Fruit fly (Drosophila melanogaster) whole organism, embryonic: Measurements from ENCODE around the gene sals.

ENCODE experiments used
- Adf1 ChIP-seq: fragments of 200-800 bp; sonication (Bioruptor generic); IDR thresholded peaks from 2 replicates; pipeline ENCODE4 v1.3.6; 2022; ENCODE audit warnings: missing biosample characterization, missing genetic modification characterization
- Bgb ChIP-seq: fragments of 200-800 bp; sonication (Bioruptor generic); IDR thresholded peaks from 2 replicates; pipeline ENCODE4 v1.3.6; 2022; ENCODE audit warnings: missing biosample characterization, missing genetic modification characterization; ENCODE audit not compliant: partially characterized antibody
- CG10267 ChIP-seq: fragments of 200-800 bp; sonication (Bioruptor generic); optimal IDR thresholded peaks from 2 replicates; lab custom pipeline; 2018; ENCODE audit warnings: missing biosample characterization, mild to moderate bottlenecking, missing genetic modification characterization, moderate library complexity
- CG10565 ChIP-seq: fragments of 200-800 bp; sonication (Bioruptor generic); optimal IDR thresholded peaks from 3 replicates; lab custom pipeline; 2016; ENCODE audit warnings: missing biosample characterization, mild to moderate bottlenecking, missing genetic modification characterization
- CG11560 ChIP-seq: fragments of 200-800 bp; sonication (Bioruptor generic); IDR thresholded peaks from 3 replicates; pipeline ENCODE4 v1.3.6; 2022; ENCODE audit warnings: missing biosample characterization, missing genetic modification characterization
- CG13296 ChIP-seq: fragments of 200-800 bp; sonication (Bioruptor generic); optimal IDR thresholded peaks from 3 replicates; lab custom pipeline; 2018; ENCODE audit warnings: missing biosample characterization, mild to moderate bottlenecking, missing genetic modification characterization
- CG13424 ChIP-seq: fragments of 200-800 bp; sonication (Bioruptor generic); optimal IDR thresholded peaks from 2 replicates; lab custom pipeline; 2019; ENCODE audit warnings: missing biosample characterization, mild to moderate bottlenecking, missing genetic modification characterization, moderate library complexity
- CG14667 ChIP-seq: fragments of 200-800 bp; sonication (Bioruptor generic); IDR thresholded peaks from 2 replicates; pipeline ENCODE4 v1.3.6; 2022; ENCODE audit warnings: missing biosample characterization, missing genetic modification characterization
- CG14710 ChIP-seq: fragments of 200-800 bp; sonication (Bioruptor generic); optimal IDR thresholded peaks from 3 replicates; lab custom pipeline; 2019; ENCODE audit warnings: missing biosample characterization, mild to moderate bottlenecking, missing genetic modification characterization, moderate library complexity
- CG2199 ChIP-seq: fragments of 200-800 bp; sonication (Bioruptor generic); IDR thresholded peaks from 3 replicates; pipeline ENCODE4 v1.3.6; 2022; ENCODE audit warnings: missing biosample characterization, missing genetic modification characterization
- CG2875 ChIP-seq: fragments of 200-800 bp; sonication (Bioruptor generic); optimal IDR thresholded peaks from 2 replicates; lab custom pipeline; 2017; ENCODE audit warnings: missing biosample characterization, mild to moderate bottlenecking, missing genetic modification characterization, missing genetic modification reagents
- CG32772 ChIP-seq: fragments of 200-800 bp; sonication (Bioruptor generic); IDR thresholded peaks from 2 replicates; pipeline ENCODE4 v1.3.6; 2022; ENCODE audit warnings: missing biosample characterization, missing genetic modification characterization
- CG34224 ChIP-seq: fragments of 200-800 bp; sonication (Bioruptor generic); IDR thresholded peaks from 3 replicates; pipeline ENCODE4 v1.3.6; 2022; ENCODE audit warnings: missing biosample characterization, missing genetic modification characterization; ENCODE audit not compliant: partially characterized antibody
- CG3847 ChIP-seq: fragments of 200-800 bp; sonication (Bioruptor generic); IDR thresholded peaks from 2 replicates; pipeline ENCODE4 v1.3.6; 2022; ENCODE audit warnings: missing biosample characterization, missing genetic modification characterization
- CG7271 ChIP-seq: fragments of 200-800 bp; sonication (Bioruptor generic); optimal IDR thresholded peaks from 2 replicates; lab custom pipeline; 2018; ENCODE audit warnings: missing biosample characterization, mild to moderate bottlenecking, missing genetic modification characterization, moderate library complexity
- CG7357 ChIP-seq: fragments of 200-800 bp; sonication (Bioruptor generic); IDR thresholded peaks from 3 replicates; pipeline ENCODE4 v1.3.6; 2022; ENCODE audit warnings: missing biosample characterization, missing genetic modification characterization
- CG8089 ChIP-seq: fragments of 200-800 bp; sonication (Bioruptor generic); optimal IDR thresholded peaks from 3 replicates; lab custom pipeline; 2016; ENCODE audit warnings: missing biosample characterization, missing genetic modification characterization
- CG9932 ChIP-seq: fragments of 200-800 bp; sonication (Bioruptor generic); IDR thresholded peaks from 2 replicates; pipeline ENCODE4 v1.3.6; 2022; ENCODE audit warnings: missing biosample characterization, missing genetic modification characterization
- Doc2 ChIP-seq: fragments of 200-800 bp; sonication (Bioruptor generic); IDR thresholded peaks from 2 replicates; pipeline ENCODE4 v1.3.6; 2022; ENCODE audit warnings: missing biosample characterization, missing genetic modification characterization
- Dp ChIP-seq: fragments of 200-800 bp; sonication (Bioruptor generic); optimal IDR thresholded peaks from 2 replicates; lab custom pipeline; 2018; ENCODE audit warnings: missing biosample characterization, mild to moderate bottlenecking, missing genetic modification characterization, moderate library complexity
- Dref ChIP-seq: fragments of 200-800 bp; sonication (Bioruptor generic); IDR thresholded peaks from 2 replicates; pipeline ENCODE4 v1.3.6; 2022; ENCODE audit warnings: missing biosample characterization, missing genetic modification characterization
- E2f1 ChIP-seq: fragments of 200-800 bp; sonication (Bioruptor generic); IDR thresholded peaks from 2 replicates; pipeline ENCODE4 v1.3.6; 2022; ENCODE audit warnings: missing biosample characterization, missing genetic modification characterization
- Fer2 ChIP-seq: fragments of 200-800 bp; sonication (Bioruptor generic); optimal IDR thresholded peaks from 2 replicates; lab custom pipeline; 2018; ENCODE audit warnings: missing biosample characterization, mild to moderate bottlenecking, missing genetic modification characterization, moderate library complexity
- Gug ChIP-seq: fragments of 200-800 bp; sonication (Bioruptor generic); IDR thresholded peaks from 4 replicates; pipeline ENCODE4 v1.3.6; 2022; ENCODE audit warnings: missing biosample characterization, missing genetic modification characterization
- HHEX ChIP-seq: fragments of 200-800 bp; sonication (Bioruptor generic); optimal IDR thresholded peaks from 3 replicates; lab custom pipeline; 2017; ENCODE audit warnings: missing biosample characterization, mild to moderate bottlenecking, missing genetic modification characterization, missing genetic modification reagents
- Hr3 ChIP-seq: fragments of 200-800 bp; sonication (Bioruptor generic); optimal IDR thresholded peaks from 3 replicates; lab custom pipeline; 2016; ENCODE audit warnings: missing biosample characterization, missing genetic modification characterization
- Hsf ChIP-seq: fragments of 200-800 bp; sonication (Bioruptor generic); optimal IDR thresholded peaks from 3 replicates; lab custom pipeline; 2016; ENCODE audit warnings: missing biosample characterization, missing genetic modification characterization
- Kr ChIP-seq: fragments of 200-800 bp; sonication (Bioruptor generic); optimal IDR thresholded peaks from 2 replicates; lab custom pipeline; 2017; ENCODE audit warnings: missing biosample characterization, mild to moderate bottlenecking, missing genetic modification characterization
- MESR4 ChIP-seq: fragments of 200-800 bp; sonication (Bioruptor generic); optimal IDR thresholded peaks from 2 replicates; lab custom pipeline; 2018; ENCODE audit warnings: missing biosample characterization, mild to moderate bottlenecking, missing genetic modification characterization, moderate library complexity
- Max ChIP-seq: fragments of 200-800 bp; sonication (Bioruptor generic); optimal IDR thresholded peaks from 2 replicates; lab custom pipeline; 2016; ENCODE audit warnings: missing biosample characterization, mild to moderate bottlenecking, missing genetic modification characterization
- Med ChIP-seq: fragments of 200-800 bp; sonication (Bioruptor generic); peaks from one replicate; lab custom pipeline; 2016; ENCODE audit warnings: missing biosample characterization, missing genetic modification characterization, mild to moderate bottlenecking, inconsistent platforms, moderate library complexity
- Scr ChIP-seq: fragments of 200-800 bp; sonication (Bioruptor generic); IDR thresholded peaks from 2 replicates; pipeline ENCODE4 v1.3.6; 2022; ENCODE audit warnings: missing biosample characterization, missing genetic modification characterization; ENCODE audit not compliant: partially characterized antibody
- Taf1 ChIP-seq: fragments of 200-800 bp; sonication (Bioruptor generic); IDR thresholded peaks from 2 replicates; pipeline ENCODE4 v1.3.6; 2022; ENCODE audit warnings: missing biosample characterization, missing genetic modification characterization
- ab ChIP-seq: fragments of 200-800 bp; sonication (Bioruptor generic); optimal IDR thresholded peaks from 2 replicates; lab custom pipeline; 2016; ENCODE audit warnings: missing biosample characterization, missing genetic modification characterization
- ase ChIP-seq: fragments of 200-800 bp; sonication (Bioruptor generic); IDR thresholded peaks from 3 replicates; pipeline ENCODE4 v1.3.6; 2022; ENCODE audit warnings: missing biosample characterization, missing genetic modification characterization
- bsh ChIP-seq, 2 experiments: fragments of 200-800 bp; sonication (Bioruptor generic); optimal IDR thresholded peaks; 2 replicates each; lab custom pipeline; 2017 to 2018; ENCODE audit warnings: mild to moderate bottlenecking in 2 of 2, missing biosample characterization in 2 of 2, missing genetic modification characterization in 2 of 2, moderate library complexity in 1 of 2
- dm ChIP-seq: fragments of 200-800 bp; sonication (Bioruptor generic); optimal IDR thresholded peaks from 3 replicates; lab custom pipeline; 2016; ENCODE audit warnings: missing biosample characterization, missing genetic modification characterization
- eve ChIP-seq, 2 experiments: fragments of >200 bp; optimal IDR thresholded peaks; 2 replicates each; lab custom pipeline; 2017; ENCODE audit warnings: missing biosample characterization in 2 of 2, missing genetic modification characterization in 2 of 2
- fru ChIP-seq: fragments of >200 bp; optimal IDR thresholded peaks from 2 replicates; lab custom pipeline; 2017
- fu2 ChIP-seq: fragments of 200-800 bp; sonication (Bioruptor generic); optimal IDR thresholded peaks from 2 replicates; lab custom pipeline; 2016; ENCODE audit warnings: missing biosample characterization, missing genetic modification characterization
- gfzf ChIP-seq: fragments of 200-800 bp; sonication (Bioruptor generic); optimal IDR thresholded peaks from 2 replicates; lab custom pipeline; 2016; ENCODE audit warnings: missing biosample characterization, mild to moderate bottlenecking, missing genetic modification characterization, moderate library complexity
- hb ChIP-seq: fragments of 200-800 bp; sonication (Bioruptor generic); IDR thresholded peaks from 3 replicates; pipeline ENCODE4 v1.3.6; 2022; ENCODE audit warnings: missing biosample characterization, missing genetic modification characterization; ENCODE audit not compliant: partially characterized antibody
- hbn ChIP-seq: fragments of 200-800 bp; sonication (Bioruptor generic); IDR thresholded peaks from 2 replicates; pipeline ENCODE4 v1.3.6; 2022; ENCODE audit warnings: missing biosample characterization, missing genetic modification characterization; ENCODE audit not compliant: partially characterized antibody
- mam ChIP-seq: fragments of 200-800 bp; sonication (Bioruptor generic); optimal IDR thresholded peaks from 3 replicates; lab custom pipeline; 2016; ENCODE audit warnings: missing biosample characterization, missing genetic modification characterization
- pzg ChIP-seq: fragments of 200-800 bp; sonication (Bioruptor generic); optimal IDR thresholded peaks from 3 replicates; lab custom pipeline; 2018; ENCODE audit warnings: missing biosample characterization, mild to moderate bottlenecking, missing genetic modification characterization, moderate library complexity
- shn ChIP-seq: fragments of 200-800 bp; sonication (Bioruptor generic); optimal IDR thresholded peaks from 3 replicates; lab custom pipeline; 2016; ENCODE audit warnings: missing biosample characterization, missing genetic modification characterization
- trem ChIP-seq: fragments of 200-800 bp; optimal IDR thresholded peaks from 3 replicates; lab custom pipeline; 2019; ENCODE audit warnings: missing biosample characterization, mild to moderate bottlenecking, missing genetic modification characterization, moderate library complexity
- unc-4 ChIP-seq: fragments of 200-800 bp; sonication (Bioruptor generic); IDR thresholded peaks from 2 replicates; pipeline ENCODE4 v1.3.6; 2022; ENCODE audit warnings: missing biosample characterization, missing genetic modification characterization; ENCODE audit not compliant: partially characterized antibody
- vnd ChIP-seq: fragments of 200-800 bp; sonication (Bioruptor generic); IDR thresholded peaks from 3 replicates; pipeline ENCODE4 v1.3.6; 2022; ENCODE audit warnings: missing biosample characterization, missing genetic modification characterization; ENCODE audit not compliant: partially characterized antibody

Gene sals

DNA sequence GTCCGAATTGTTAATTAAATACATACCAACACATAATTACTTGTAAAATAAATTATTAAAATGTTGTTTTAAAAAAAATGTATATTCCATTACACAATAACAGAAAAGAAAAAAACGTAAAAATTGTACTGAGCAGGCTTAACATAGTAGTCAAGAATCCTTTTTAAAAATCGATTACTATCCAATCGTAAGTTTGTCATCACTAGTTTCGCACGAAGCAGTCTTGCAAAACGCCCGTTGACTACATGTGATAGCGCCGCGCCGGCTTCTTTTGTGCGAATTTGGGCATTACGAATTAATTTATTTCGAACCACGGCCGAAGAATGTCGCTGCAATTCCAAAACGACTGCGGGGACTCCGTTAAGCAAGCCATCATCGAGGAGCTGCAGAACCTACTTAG, 39.2 kb downstream of the sals start, which contains the start of gene Ipo9 (continued):
- 0 out of 2 replicates have a peak, but pooled peaks have one; percentile 34 for TF ChIP-seq Scr (GFP tag; lab: Robert Waterston, UW)
- no peak for TF ChIP-seq CG32772 (GFP tag; lab: Robert Waterston, UW)
- peak; percentile 61 for TF ChIP-seq Dp (GFP tag; lab: Kevin White, UChicago)
- TF ChIP-seq Med (GFP tag; lab: Kevin White, UChicago), result peak; percentile 70
- TF ChIP-seq CG2875 (GFP tag; lab: Kevin White, UChicago), result no peak
- 0 out of 2 replicates have a peak, but pooled peaks have one; percentile 33 for TF ChIP-seq unc-4 (GFP tag; lab: Robert Waterston, UW)
- peak; percentile 27 for TF ChIP-seq MESR4
- TF ChIP-seq Bgb (GFP tag; lab: Robert Waterston, UW), result 0 out of 2 replicates have a peak, but pooled peaks have one; percentile 8
- TF ChIP-seq mam (GFP tag; lab: Kevin White, UChicago), result peak; percentile 7
- TF ChIP-seq CG34224 (GFP tag; lab: Robert Waterston, UW), result peak; percentile 30; the same call in 1 of the 3 replicates
- TF ChIP-seq trem (tag; lab: Kevin White, UChicago), result peak; percentile 12
- TF ChIP-seq CG9932 (GFP tag; lab: Robert Waterston, UW), result peak; percentile 14; the same call in 1 of the 2 replicates
- no peak for TF ChIP-seq bsh (GFP tag; optimal IDR thresholded peaks at IDR 0.05; lab: Kevin White, UChicago)
- TF ChIP-seq CG10565 (GFP tag; lab: Kevin White, UChicago), result no peak
- no peak for TF ChIP-seq shn (GFP tag; lab: Kevin White, UChicago)
- no peak for TF ChIP-seq ab (GFP tag; lab: Kevin White, UChicago)
- TF ChIP-seq dm, result peak; percentile 43
- no peak for TF ChIP-seq CG11560 (tag; lab: Robert Waterston, UW)
- TF ChIP-seq CG7271 (tag; lab: Kevin White, UChicago), result no peak
- TF ChIP-seq CG10267 (tag; lab: Kevin White, UChicago), result peak; percentile 78
- TF ChIP-seq pzg (GFP tag; lab: Kevin White, UChicago), result peak; percentile 46
- TF ChIP-seq CG3847, result no peak

DNA sequence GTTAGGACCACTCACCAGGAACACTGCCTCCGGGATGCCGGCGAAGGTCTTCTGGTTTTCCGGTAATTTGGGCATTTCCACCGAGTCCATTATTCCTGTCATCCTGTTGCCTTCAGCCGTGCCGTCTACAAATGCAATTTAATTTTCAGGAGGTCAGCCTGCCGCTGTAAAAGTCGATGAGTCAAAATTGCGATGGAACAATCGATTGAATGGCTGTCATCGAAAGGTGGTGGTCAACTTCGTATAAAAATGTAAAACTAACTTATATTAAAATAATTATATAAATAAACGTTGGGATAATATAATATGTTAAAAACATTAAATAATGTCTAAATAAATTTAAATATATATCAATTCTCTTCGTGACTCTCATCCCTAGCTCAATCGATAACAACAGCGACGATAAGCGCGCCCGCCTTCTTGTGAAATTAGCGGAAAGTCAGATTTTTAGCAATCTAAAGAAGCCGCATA, 41.9 kb downstream of the sals start, which contains the start of the genes mgr and Irbp:
Gene mgr, minus strand, starts transcription at position 209 of the 471 bp plus-strand sequence.
Gene Irbp, plus strand, starts transcription at position 381 of the 471 bp plus-strand sequence.
- TF ChIP-seq fru (lab: Kevin White, UChicago) (no peak), Hr3 (GFP tag; lab: Kevin White, UChicago) (peak; percentile 92), CG32772 (GFP tag; lab: Robert Waterston, UW) (peak; percentile 94), HHEX (GFP tag; lab: Kevin White, UChicago) (peak; percentile 89), Fer2 (tag; lab: Kevin White, UChicago) (peak; percentile 83), CG14667 (GFP tag; lab: Robert Waterston, UW) (peak; percentile 91), Hsf (GFP tag; lab: Kevin White, UChicago) (peak; percentile 50), gfzf (GFP tag; lab: Kevin White, UChicago) (no peak), E2f1 (GFP tag; lab: Robert Waterston, UW) (peak; percentile 95), CG13296 (GFP tag; lab: Kevin White, UChicago) (peak; percentile 86), hbn (GFP tag; lab: Robert Waterston, UW) (peak; percentile 78), Dref (peak; percentile 77), fu2 (GFP tag; lab: Kevin White, UChicago) (peak; percentile 50), CG8089 (no peak), CG14710 (tag; lab: Kevin White, UChicago) (peak; percentile 94), Max (GFP tag; lab: Kevin White, UChicago) (peak; percentile 87), CG13424 (peak; percentile 94), Doc2 (GFP tag; lab: Robert Waterston, UW) (peak; percentile 70), CG7357 (GFP tag; lab: Robert Waterston, UW) (peak; percentile 83), Kr (no peak), ase (GFP tag; lab: Robert Waterston, UW) (peak; percentile 91), Adf1 (peak; percentile 76; the same call in 1 of the 2 replicates), hb (GFP tag; lab: Robert Waterston, UW) (peak; percentile 73; the same call in 2 of the 3 replicates), eve (GFP tag; optimal IDR thresholded peaks at IDR 0.05; lab: Kevin White, UChicago) (no peak), vnd (GFP tag; lab: Robert Waterston, UW) (peak; percentile 83), Gug (GFP tag; lab: Robert Waterston, UW) (peak; percentile 78), CG2199 (GFP tag; lab: Robert Waterston, UW) (peak; percentile 81; the same call in 1 of the 3 replicates), Taf1 (GFP tag; lab: Robert Waterston, UW) (peak; percentile 91)
